Worm (Caenorhabditis elegans) whole organism, L2 larva: Measurements from ENCODE around the gene Y7A5A.8.

Experiments used
- C34F6.9 ChIP-seq: fragments of 150-350 bp; optimal IDR thresholded peaks from 2 replicates; lab custom pipeline; 2014; ENCODE audit warnings: missing biosample characterization, missing genetic modification characterization
- F13H6.1 ChIP-seq: sonication (generic microtip); optimal IDR thresholded peaks from 2 replicates; lab custom pipeline; 2016; ENCODE audit warnings: missing genetic modification characterization, missing compliant biosample characterization
- R02D3.7 ChIP-seq: fragments of 150-350 bp; optimal IDR thresholded peaks from 2 replicates; lab custom pipeline; 2014; ENCODE audit warnings: missing biosample characterization, missing genetic modification characterization
- Y55F3AM.14 ChIP-seq: fragments of 200-800 bp; sonication (Bioruptor generic); optimal IDR thresholded peaks from 2 replicates; lab custom pipeline; 2018; ENCODE audit warnings: mild to moderate bottlenecking, missing genetic modification characterization, missing compliant biosample characterization
- ZK546.5 ChIP-seq: sonication (generic microtip); optimal IDR thresholded peaks from 2 replicates; lab custom pipeline; 2017; ENCODE audit warnings: missing biosample characterization, missing genetic modification characterization
- alr-1 ChIP-seq: fragments of 150-350 bp; optimal IDR thresholded peaks from 2 replicates; lab custom pipeline; 2014; ENCODE audit warnings: missing biosample characterization, missing genetic modification characterization
- aly-2 ChIP-seq: fragments of 150-350 bp; optimal IDR thresholded peaks from 2 replicates; lab custom pipeline; 2014; ENCODE audit warnings: missing biosample characterization, missing genetic modification characterization
- ama-1 ChIP-seq: fragments of 150-350 bp; optimal IDR thresholded peaks from 2 replicates; lab custom pipeline; 2018; ENCODE audit warnings: inconsistent platforms
- blmp-1 ChIP-seq: sonication (generic microtip); optimal IDR thresholded peaks from 2 replicates; lab custom pipeline; 2017; ENCODE audit warnings: missing genetic modification characterization, mild to moderate bottlenecking, missing compliant biosample characterization, antibody characterized with exemption, moderate library complexity; ENCODE audit not compliant: insufficient read depth
- ceh-16 ChIP-seq: fragments of 150-350 bp; optimal IDR thresholded peaks from 2 replicates; lab custom pipeline; 2014; ENCODE audit warnings: missing biosample characterization, missing genetic modification characterization
- ceh-82 ChIP-seq: fragments of 150-350 bp; optimal IDR thresholded peaks from 2 replicates; lab custom pipeline; 2014; ENCODE audit warnings: missing biosample characterization, missing genetic modification characterization
- crh-2 ChIP-seq: sonication (generic microtip); optimal IDR thresholded peaks from 2 replicates; lab custom pipeline; 2017; ENCODE audit warnings: missing biosample characterization, missing genetic modification characterization
- dmd-4 ChIP-seq: sonication (generic microtip); optimal IDR thresholded peaks from 2 replicates; lab custom pipeline; 2017; ENCODE audit warnings: missing biosample characterization, missing genetic modification characterization
- egl-27 ChIP-seq: sonication (generic microtip); optimal IDR thresholded peaks from 3 replicates; lab custom pipeline; 2017; ENCODE audit warnings: missing biosample characterization, missing genetic modification reagents, missing genetic modification characterization
- elt-1 ChIP-seq: fragments of 150-350 bp; optimal IDR thresholded peaks from 2 replicates; lab custom pipeline; 2014; ENCODE audit warnings: missing biosample characterization, missing genetic modification characterization
- elt-3 ChIP-seq: sonication (generic microtip); optimal IDR thresholded peaks from 2 replicates; lab custom pipeline; 2017; ENCODE audit warnings: missing biosample characterization, missing genetic modification characterization
- fos-1 ChIP-seq: fragments of 150-350 bp; optimal IDR thresholded peaks from 2 replicates; lab custom pipeline; 2014; ENCODE audit warnings: missing biosample characterization, missing genetic modification characterization
- gmeb-1 ChIP-seq: fragments of 150-350 bp; optimal IDR thresholded peaks from 2 replicates; lab custom pipeline; 2014; ENCODE audit warnings: missing biosample characterization, missing genetic modification characterization
- lin-11 ChIP-seq: fragments of 150-350 bp; sonication (generic microtip); optimal IDR thresholded peaks from 2 replicates; lab custom pipeline; 2014; ENCODE audit warnings: missing biosample characterization, missing genetic modification characterization, inconsistent platforms, mixed read lengths
- lin-13 ChIP-seq: fragments of 150-350 bp; optimal IDR thresholded peaks from 2 replicates; lab custom pipeline; 2014; ENCODE audit warnings: missing biosample characterization, missing genetic modification reagents, missing genetic modification characterization
- lin-39 ChIP-seq: fragments of 150-350 bp; optimal IDR thresholded peaks from 2 replicates; lab custom pipeline; 2014; ENCODE audit warnings: missing biosample characterization, missing genetic modification reagents, missing genetic modification characterization
- lsy-2 ChIP-seq, 2 experiments: fragments of 150-350 bp in 1 of 2; sonication (generic microtip) in 1 of 2; optimal IDR thresholded peaks; 2 replicates each; lab custom pipeline; 2014 to 2017; ENCODE audit warnings: missing biosample characterization in 2 of 2, missing genetic modification characterization in 2 of 2
- mab-5 ChIP-seq: fragments of 150-350 bp; optimal IDR thresholded peaks from 2 replicates; lab custom pipeline; 2014; ENCODE audit warnings: missing biosample characterization, missing genetic modification characterization
- mbf-1 ChIP-seq: sonication (generic microtip); optimal IDR thresholded peaks from 2 replicates; lab custom pipeline; 2017; ENCODE audit warnings: missing biosample characterization, missing genetic modification characterization
- mdl-1 ChIP-seq, 2 experiments: fragments of 150-350 bp in 1 of 2; sonication (generic microtip) in 1 of 2; optimal IDR thresholded peaks; 2 replicates each; lab custom pipeline; 2017; ENCODE audit warnings: missing biosample characterization in 2 of 2, missing genetic modification characterization in 2 of 2
- nhr-10 ChIP-seq: sonication (generic microtip); optimal IDR thresholded peaks from 2 replicates; lab custom pipeline; 2017; ENCODE audit warnings: missing biosample characterization, missing genetic modification characterization
- nhr-11 ChIP-seq: fragments of 150-350 bp; optimal IDR thresholded peaks from 2 replicates; lab custom pipeline; 2014; ENCODE audit warnings: missing biosample characterization, missing genetic modification characterization
- nhr-12 ChIP-seq: fragments of 150-350 bp; optimal IDR thresholded peaks from 2 replicates; lab custom pipeline; 2014; ENCODE audit warnings: missing biosample characterization, missing genetic modification characterization
- nhr-129 ChIP-seq: fragments of 150-350 bp; optimal IDR thresholded peaks from 2 replicates; lab custom pipeline; 2014; ENCODE audit warnings: missing biosample characterization, missing genetic modification characterization
- nhr-21 ChIP-seq: fragments of 150-350 bp; optimal IDR thresholded peaks from 2 replicates; lab custom pipeline; 2014; ENCODE audit warnings: missing biosample characterization, missing genetic modification characterization
- nhr-23 ChIP-seq: fragments of 150-350 bp; optimal IDR thresholded peaks from 2 replicates; lab custom pipeline; 2014; ENCODE audit warnings: missing biosample characterization, missing genetic modification reagents, missing genetic modification characterization
- nhr-237 ChIP-seq: fragments of 150-350 bp; optimal IDR thresholded peaks from 2 replicates; lab custom pipeline; 2014; ENCODE audit warnings: missing biosample characterization, missing genetic modification characterization
- nhr-25 ChIP-seq: fragments of 150-350 bp; sonication (generic microtip); optimal IDR thresholded peaks from 3 replicates; lab custom pipeline; 2014; ENCODE audit warnings: missing biosample characterization, missing genetic modification characterization
- nhr-6 ChIP-seq: fragments of 150-350 bp; optimal IDR thresholded peaks from 2 replicates; lab custom pipeline; 2014; ENCODE audit warnings: missing biosample characterization, missing genetic modification characterization
- nhr-77 ChIP-seq: fragments of 150-350 bp; optimal IDR thresholded peaks from 2 replicates; lab custom pipeline; 2014; ENCODE audit warnings: missing biosample characterization, missing genetic modification characterization
- peb-1 ChIP-seq: fragments of 150-350 bp; optimal IDR thresholded peaks from 2 replicates; lab custom pipeline; 2014; ENCODE audit warnings: missing biosample characterization, missing genetic modification characterization
- sem-4 ChIP-seq: fragments of 150-350 bp; optimal IDR thresholded peaks from 2 replicates; lab custom pipeline; 2014; ENCODE audit warnings: missing biosample characterization, missing genetic modification reagents, missing genetic modification characterization
- skn-1 ChIP-seq: sonication (generic microtip); optimal IDR thresholded peaks from 2 replicates; lab custom pipeline; 2017; ENCODE audit warnings: missing biosample characterization, missing genetic modification characterization
- sma-3 ChIP-seq: sonication (generic microtip); optimal IDR thresholded peaks from 2 replicates; lab custom pipeline; 2016; ENCODE audit warnings: missing genetic modification reagents, missing genetic modification characterization, missing compliant biosample characterization
- sma-9 ChIP-seq, 2 experiments: fragments of 150-350 bp in 1 of 2; sonication (generic microtip) in 1 of 2; optimal IDR thresholded peaks; 2 replicates each; lab custom pipeline; 2014 to 2016; ENCODE audit warnings: missing genetic modification characterization in 2 of 2, mild to moderate bottlenecking in 1 of 2, missing biosample characterization in 1 of 2, missing compliant biosample characterization in 1 of 2, missing genetic modification reagents in 1 of 2, moderate library complexity in 1 of 2
- snpc-4 ChIP-seq: fragments of 150-350 bp; optimal IDR thresholded peaks from 2 replicates; lab custom pipeline; 2014; ENCODE audit warnings: missing biosample characterization, missing genetic modification characterization
- unc-39 ChIP-seq: fragments of 150-350 bp; optimal IDR thresholded peaks from 2 replicates; lab custom pipeline; 2014; ENCODE audit warnings: missing biosample characterization, missing genetic modification characterization
- unc-55 ChIP-seq: fragments of 150-350 bp; sonication (generic microtip); optimal IDR thresholded peaks from 3 replicates; lab custom pipeline; 2014; ENCODE audit warnings: missing biosample characterization, missing genetic modification reagents, missing genetic modification characterization
- unc-62 ChIP-seq: fragments of 150-350 bp; optimal IDR thresholded peaks from 2 replicates; lab custom pipeline; 2014; ENCODE audit warnings: missing biosample characterization, missing genetic modification reagents, missing genetic modification characterization
- zag-1 ChIP-seq: fragments of 150-350 bp; optimal IDR thresholded peaks from 2 replicates; lab custom pipeline; 2014; ENCODE audit warnings: missing biosample characterization, missing genetic modification characterization
- ztf-1 ChIP-seq: fragments of 200-800 bp; sonication (Bioruptor generic); conservative IDR thresholded peaks from 2 replicates; pipeline ENCODE4 v1.3.6; 2022; ENCODE audit warnings: missing genetic modification characterization, missing compliant biosample characterization
- ztf-11 ChIP-seq: sonication (generic microtip); optimal IDR thresholded peaks from 2 replicates; lab custom pipeline; 2017; ENCODE audit warnings: missing biosample characterization, missing genetic modification characterization
- ztf-4 ChIP-seq: fragments of 150-350 bp; optimal IDR thresholded peaks from 2 replicates; lab custom pipeline; 2014; ENCODE audit warnings: missing biosample characterization, missing genetic modification characterization

The Y7A5A.8 gene

ce11 chrX:15838496-15838948 is 16.2 kb downstream of the Y7A5A.8 start, which contains the start of gene acox-1.6:
acox-1.6 (minus strand) TSS chrX:15838546.
- peak; percentile 46 for TF ChIP-seq fos-1 (tag; lab: Kevin White, UChicago)
- no peak for TF ChIP-seq ceh-16 (tag; lab: Kevin White, UChicago)

ce11 chrX:15841086-15841622 is 18.9 kb downstream of the Y7A5A.8 start, which contains the start of gene serp-1.1:
serp-1.1 (plus strand) TSS chrX:15841572.
- TF ChIP-seq ztf-11 (tag; lab: Kevin White, UChicago) (peak; percentile 53), nhr-129 (tag; lab: Kevin White, UChicago) (peak; percentile 99), nhr-21 (tag; lab: Kevin White, UChicago) (peak; percentile 99), Y55F3AM.14 (GFP tag; lab: Kevin White, UChicago) (peak; percentile 98), nhr-12 (tag; lab: Kevin White, UChicago) (no peak), ceh-16 (tag; lab: Kevin White, UChicago) (peak; percentile 98), lin-39 (tag; lab: Kevin White, UChicago) (peak; percentile 61), ztf-1 (no peak), F13H6.1 (tag; lab: Kevin White, UChicago) (peak; percentile 99), dmd-4 (tag; lab: Kevin White, UChicago) (no peak), mbf-1 (tag; lab: Kevin White, UChicago) (peak; percentile 13), nhr-10 (tag; lab: Kevin White, UChicago) (peak; percentile 89), lsy-2 (tag; optimal IDR thresholded peaks at IDR 0.05; lab: Kevin White, UChicago) (peak; percentile 99 to 100), R02D3.7 (tag; lab: Kevin White, UChicago) (peak; percentile 73), sma-9 (GFP tag; optimal IDR thresholded peaks at IDR 0.05; lab: Kevin White, UChicago) (peak; percentile 99), sma-9 (tag; optimal IDR thresholded peaks at IDR 0.05; lab: Kevin White, UChicago) (peak; percentile 63), zag-1 (tag; lab: Kevin White, UChicago) (peak; percentile 99), lin-11 (peak; percentile 93), unc-62 (GFP tag; lab: Kevin White, UChicago) (peak; percentile 71), elt-1 (tag; lab: Kevin White, UChicago) (no peak), sem-4 (tag; lab: Kevin White, UChicago) (peak; percentile 99), mab-5 (tag; lab: Kevin White, UChicago) (peak; percentile 90), aly-2 (tag; lab: Kevin White, UChicago) (no peak), mdl-1 (tag; optimal IDR thresholded peaks at IDR 0.05; lab: Kevin White, UChicago) (peak; percentile 96 to 97), ztf-4 (tag; lab: Kevin White, UChicago) (peak; percentile 95), alr-1 (tag; lab: Kevin White, UChicago) (no peak), egl-27 (tag; lab: Kevin White, UChicago) (peak; percentile 98), C34F6.9 (tag; lab: Kevin White, UChicago) (peak; percentile 94), lin-13 (GFP tag; lab: Kevin White, UChicago) (peak; percentile 98), sma-3 (GFP tag; lab: Kevin White, UChicago) (peak; percentile 99), fos-1 (tag; lab: Kevin White, UChicago) (peak; percentile 99), skn-1 (tag; lab: Kevin White, UChicago) (peak; percentile 64), ZK546.5 (peak; percentile 62), elt-3 (tag; lab: Kevin White, UChicago) (no peak), peb-1 (peak; percentile 65), ama-1 (no peak), nhr-6 (tag; lab: Kevin White, UChicago) (peak; percentile 95), nhr-25 (tag; lab: Kevin White, UChicago) (peak; percentile 98), ceh-82 (peak; percentile 93), unc-39 (tag; lab: Kevin White, UChicago) (peak; percentile 78), nhr-23 (tag; lab: Kevin White, UChicago) (no peak), nhr-11 (peak; percentile 3), gmeb-1 (tag; lab: Kevin White, UChicago) (peak; percentile 90), unc-55 (GFP tag; lab: Kevin White, UChicago) (peak; percentile 98), nhr-77 (tag; lab: Kevin White, UChicago) (peak; percentile 91), crh-2 (peak; percentile 100), nhr-237 (tag; lab: Kevin White, UChicago) (peak; percentile 78), snpc-4 (peak; percentile 91), blmp-1 (tag; lab: Kevin White, UChicago) (peak; percentile 82)
